Worm (Caenorhabditis elegans): ENCODE results near the gene ttr-10.

- TF ChIP-seq pha-4 (tag; optimal IDR thresholded peaks at IDR 0.05) (no peak), aly-2 (tag; optimal IDR thresholded peaks at IDR 0.05) (no peak), eor-1 (tag; optimal IDR thresholded peaks at IDR 0.05) (no peak)
These were observed 49.7 kb upstream of the ttr-10 start, which contains the start of gene C50E3.11 for ce11 chrV:7603404-7603803.

All from whole organism, L3 larva.